Fruit fly (Drosophila melanogaster) whole organism: Measurements from ENCODE around the gene CG43755.

Experiments
- Dll ChIP-seq: fragments of >200 bp; optimal IDR thresholded peaks from 2 replicates; lab custom pipeline; 2017
- pan ChIP-seq: fragments of >200 bp; optimal IDR thresholded peaks from 2 replicates; lab custom pipeline; 2017
- psq ChIP-seq: fragments of >200 bp; optimal IDR thresholded peaks from 2 replicates; lab custom pipeline; 2017
- usp ChIP-seq: fragments of >200 bp; optimal IDR thresholded peaks from 2 replicates; lab custom pipeline; 2017; ENCODE audit warnings: missing biosample characterization, missing genetic modification characterization, mixed read lengths

- TF ChIP-seq Dll (no peak), psq (lab: Kevin White, UChicago) (no peak), usp (GFP tag; lab: Kevin White, UChicago) (no peak), pan (no peak)
Observed at dm6 chr2L:366876-367275, 37.3 kb upstream of the CG43755 start.
